Worm (Caenorhabditis elegans): ENCODE measurements around the gene F10G7.5.

DNA sequence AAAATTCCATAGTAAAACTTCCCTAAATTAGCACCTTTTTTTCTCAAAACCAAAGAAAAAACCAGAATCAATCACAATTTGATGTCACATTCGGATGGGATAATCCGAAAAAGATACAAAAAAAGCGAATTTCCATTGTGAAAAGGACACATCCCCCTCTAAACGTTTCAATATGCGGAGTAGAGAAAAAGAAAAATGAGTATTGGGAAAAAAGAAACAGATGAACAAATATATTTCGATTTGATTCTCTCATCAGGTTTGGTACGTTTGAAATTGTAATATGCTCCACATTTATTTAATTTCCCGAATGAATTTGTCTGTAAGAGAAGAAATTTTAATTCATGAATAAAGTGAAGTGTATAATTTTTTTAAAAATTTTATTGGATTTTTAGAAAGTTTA is 35.0 kb upstream of the F10G7.5 start:
- TF ChIP-seq ama-1 (optimal IDR thresholded peaks at IDR 0.05) (no peak), flt-1 (GFP tag; IDR thresholded peaks at IDR 0.05) (no peak), tra-4 (tag; optimal IDR thresholded peaks at IDR 0.05) (no peak), ets-7 (tag; optimal IDR thresholded peaks at IDR 0.05) (no peak), hmg-4 (GFP tag; optimal IDR thresholded peaks at IDR 0.05) (no peak), pes-1 (GFP tag; IDR thresholded peaks at IDR 0.05) (no peak), F13C5.2 (tag; optimal IDR thresholded peaks at IDR 0.05) (no peak), aly-1 (tag; optimal IDR thresholded peaks at IDR 0.05) (no peak), scrt-1 (GFP tag; IDR thresholded peaks at IDR 0.05) (no peak), tbx-37 (GFP tag; conservative IDR thresholded peaks at IDR 0.05) (no peak), B0310.2 (tag; optimal IDR thresholded peaks at IDR 0.05) (no peak), hnd-1 (tag; optimal IDR thresholded peaks at IDR 0.05) (no peak), ceh-13 (GFP tag; optimal IDR thresholded peaks at IDR 0.05) (no peak)
